Fruit fly (Drosophila melanogaster) whole organism, prepupa: ENCODE results near the gene Ino80.

Experiments
- CG11762 ChIP-seq: fragments of 200-800 bp; sonication (Bioruptor generic); optimal IDR thresholded peaks from 3 replicates; lab custom pipeline; 2016; ENCODE audit warnings: missing biosample characterization, missing genetic modification characterization; ENCODE audit not compliant: insufficient read depth
- CG6163 ChIP-seq: fragments of 200-800 bp; sonication (Bioruptor generic); IDR thresholded peaks from 3 replicates; pipeline ENCODE4 v1.3.6; 2022; ENCODE audit warnings: missing biosample characterization, missing genetic modification characterization
- CG6808 ChIP-seq: fragments of 200-800 bp; sonication (Bioruptor generic); optimal IDR thresholded peaks from 3 replicates; lab custom pipeline; 2017; ENCODE audit warnings: missing biosample characterization, missing genetic modification characterization, mild to moderate bottlenecking, moderate library complexity, missing genetic modification reagents
- CG9139 ChIP-seq: fragments of 200-800 bp; sonication (Bioruptor generic); optimal IDR thresholded peaks from 3 replicates; lab custom pipeline; 2017; ENCODE audit warnings: missing biosample characterization, mild to moderate bottlenecking, missing genetic modification characterization
- Eip78C ChIP-seq: fragments of 200-800 bp; sonication (Bioruptor generic); peaks from one replicate; lab custom pipeline; 2016; ENCODE audit warnings: missing biosample characterization, missing genetic modification characterization
- Eip93F ChIP-seq: fragments of 200-800 bp; sonication (Bioruptor generic); optimal IDR thresholded peaks from 2 replicates; lab custom pipeline; 2016; ENCODE audit warnings: missing biosample characterization, mild to moderate bottlenecking, missing genetic modification characterization
- Hr4 ChIP-seq: fragments of 200-800 bp; sonication (Bioruptor generic); optimal IDR thresholded peaks from 3 replicates; lab custom pipeline; 2016; ENCODE audit warnings: missing biosample characterization, missing genetic modification characterization
- Sox14 ChIP-seq: fragments of 200-800 bp; sonication (Bioruptor generic); optimal IDR thresholded peaks from 3 replicates; lab custom pipeline; 2016; ENCODE audit warnings: missing biosample characterization, missing genetic modification characterization
- cyc ChIP-seq: fragments of 200-800 bp; sonication (Bioruptor generic); optimal IDR thresholded peaks from 3 replicates; lab custom pipeline; 2016; ENCODE audit warnings: missing biosample characterization, missing genetic modification characterization

dm6 chr3R:19321457-19322172, 81.3 kb downstream of the Ino80 start:
- TF ChIP-seq CG9139 (GFP tag; lab: Kevin White, UChicago): peak; percentile 95
- TF ChIP-seq CG6163 (GFP tag; lab: Robert Waterston, UW): peak; percentile 89
- TF ChIP-seq Eip78C (GFP tag; lab: Kevin White, UChicago): peak; percentile 80
- TF ChIP-seq Eip93F: no peak
- peak; percentile 5 for TF ChIP-seq cyc
- TF ChIP-seq CG11762 (GFP tag; lab: Kevin White, UChicago): peak; percentile 0
- TF ChIP-seq CG6808 (GFP tag; lab: Kevin White, UChicago): peak; percentile 94
- peak; percentile 29 for TF ChIP-seq Sox14
- peak; percentile 46 for TF ChIP-seq Hr4
